Fruit fly (Drosophila melanogaster) whole organism, prepupa: ENCODE measurements around the gene CG11601.

Experiments
- CG10631 ChIP-seq: fragments of 200-800 bp; sonication (Bioruptor generic); optimal IDR thresholded peaks from 2 replicates; lab custom pipeline; 2016; ENCODE audit warnings: missing biosample characterization, missing genetic modification characterization
- CG10669 ChIP-seq: fragments of 200-800 bp; sonication (Bioruptor generic); optimal IDR thresholded peaks from 3 replicates; lab custom pipeline; 2018; ENCODE audit warnings: missing biosample characterization, mild to moderate bottlenecking, missing genetic modification characterization, moderate library complexity
- CG11762 ChIP-seq: fragments of 200-800 bp; sonication (Bioruptor generic); optimal IDR thresholded peaks from 3 replicates; lab custom pipeline; 2016; ENCODE audit warnings: missing biosample characterization, missing genetic modification characterization; ENCODE audit not compliant: insufficient read depth
- CG15336 ChIP-seq: fragments of 200-800 bp; sonication (Bioruptor generic); IDR thresholded peaks from 2 replicates; pipeline ENCODE4 v1.3.6; 2022; ENCODE audit warnings: missing biosample characterization, missing genetic modification characterization
- CG16779 ChIP-seq: fragments of 200-800 bp; sonication (Bioruptor generic); optimal IDR thresholded peaks from 3 replicates; lab custom pipeline; 2017; ENCODE audit warnings: missing biosample characterization, mild to moderate bottlenecking, missing genetic modification characterization
- CG3032 ChIP-seq: fragments of 200-800 bp; optimal IDR thresholded peaks from 2 replicates; lab custom pipeline; 2019; ENCODE audit warnings: missing biosample characterization, mild to moderate bottlenecking, missing genetic modification characterization, moderate library complexity
- CG31627 ChIP-seq: fragments of 200-800 bp; sonication (Bioruptor generic); optimal IDR thresholded peaks from 3 replicates; lab custom pipeline; 2016; ENCODE audit warnings: missing biosample characterization, missing genetic modification characterization
- CG6276 ChIP-seq: fragments of 200-800 bp; sonication (Bioruptor generic); optimal IDR thresholded peaks from 2 replicates; lab custom pipeline; 2017; ENCODE audit warnings: missing biosample characterization, mild to moderate bottlenecking, missing genetic modification characterization
- CG6792 ChIP-seq: fragments of 200-800 bp; sonication (Bioruptor generic); optimal IDR thresholded peaks from 3 replicates; lab custom pipeline; 2016; ENCODE audit warnings: missing biosample characterization, missing genetic modification characterization
- CG6854 ChIP-seq: fragments of 200-800 bp; sonication (Bioruptor generic); optimal IDR thresholded peaks from 2 replicates; lab custom pipeline; 2017; ENCODE audit warnings: missing biosample characterization, mild to moderate bottlenecking, missing genetic modification characterization
- CG7368 ChIP-seq: fragments of 200-800 bp; sonication (Bioruptor generic); optimal IDR thresholded peaks from 3 replicates; lab custom pipeline; 2016; ENCODE audit warnings: missing biosample characterization, missing genetic modification characterization
- CG8632 ChIP-seq: fragments of 200-800 bp; sonication (Bioruptor generic); optimal IDR thresholded peaks from 3 replicates; lab custom pipeline; 2016; ENCODE audit warnings: missing biosample characterization, missing genetic modification characterization
- CG9139 ChIP-seq: fragments of 200-800 bp; sonication (Bioruptor generic); optimal IDR thresholded peaks from 3 replicates; lab custom pipeline; 2017; ENCODE audit warnings: missing biosample characterization, mild to moderate bottlenecking, missing genetic modification characterization
- Eip78C ChIP-seq: fragments of 200-800 bp; sonication (Bioruptor generic); peaks from one replicate; lab custom pipeline; 2016; ENCODE audit warnings: missing biosample characterization, missing genetic modification characterization
- Gug ChIP-seq: fragments of 200-800 bp; sonication (Bioruptor generic); IDR thresholded peaks from 2 replicates; pipeline ENCODE4 v1.3.6; 2022; ENCODE audit warnings: missing biosample characterization, missing genetic modification characterization
- Hr4 ChIP-seq: fragments of 200-800 bp; sonication (Bioruptor generic); optimal IDR thresholded peaks from 3 replicates; lab custom pipeline; 2016; ENCODE audit warnings: missing biosample characterization, missing genetic modification characterization
- Lpt ChIP-seq: fragments of 200-800 bp; sonication (Bioruptor generic); optimal IDR thresholded peaks from 3 replicates; lab custom pipeline; 2016; ENCODE audit warnings: missing biosample characterization, missing genetic modification characterization
- achi ChIP-seq: fragments of 200-800 bp; sonication (Bioruptor generic); optimal IDR thresholded peaks from 3 replicates; lab custom pipeline; 2016; ENCODE audit warnings: missing biosample characterization, missing genetic modification characterization
- eg ChIP-seq: fragments of 200-800 bp; sonication (Bioruptor generic); IDR thresholded peaks from 3 replicates; pipeline ENCODE4 v1.3.6; 2022; ENCODE audit warnings: missing biosample characterization, missing genetic modification characterization
- lz ChIP-seq: fragments of 200-800 bp; sonication (Bioruptor generic); optimal IDR thresholded peaks from 3 replicates; lab custom pipeline; 2016; ENCODE audit warnings: missing biosample characterization, missing genetic modification characterization
- spab ChIP-seq: fragments of 200-800 bp; sonication (Bioruptor generic); optimal IDR thresholded peaks from 2 replicates; lab custom pipeline; 2017; ENCODE audit warnings: missing biosample characterization, mild to moderate bottlenecking, missing genetic modification characterization, missing genetic modification reagents
- ss ChIP-seq, 2 experiments: fragments of 200-800 bp; sonication (Bioruptor generic); optimal IDR thresholded peaks; 2 replicates in 1 of 2; 3 replicates in 1 of 2; lab custom pipeline; 2017 to 2018; ENCODE audit warnings: mild to moderate bottlenecking in 2 of 2, missing biosample characterization in 2 of 2, missing genetic modification characterization in 2 of 2, moderate library complexity in 1 of 2
- svp ChIP-seq: fragments of 200-800 bp; sonication (Bioruptor generic); peaks from one replicate; lab custom pipeline; 2016; ENCODE audit warnings: missing biosample characterization, missing genetic modification characterization
- topi ChIP-seq: fragments of 200-800 bp; sonication (Bioruptor generic); optimal IDR thresholded peaks from 3 replicates; lab custom pipeline; 2016; ENCODE audit warnings: missing biosample characterization, missing genetic modification characterization

The CG11601 gene

DNA sequence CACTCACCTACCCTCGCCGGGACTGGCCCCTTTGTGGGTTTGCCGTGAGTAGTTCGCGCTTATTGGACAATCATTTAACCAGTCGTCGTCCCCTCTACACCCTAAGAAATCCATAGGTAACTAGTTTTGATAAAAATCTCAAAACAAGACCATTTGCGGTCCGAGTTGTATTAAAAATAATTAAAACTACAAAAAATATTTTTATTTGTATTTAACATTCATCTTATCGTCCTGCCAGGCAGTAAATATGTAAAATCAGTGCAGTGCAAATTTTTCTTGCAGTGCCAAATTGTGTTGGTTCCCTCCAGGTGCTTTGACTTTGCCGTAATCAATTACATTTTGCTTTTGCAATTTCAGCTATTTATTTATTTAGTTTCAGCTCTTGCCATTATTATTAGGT is 39.2 kb downstream of the CG11601 start (continued):
- TF ChIP-seq ss (GFP tag; optimal IDR thresholded peaks at IDR 0.05; lab: Kevin White, UChicago) (no peak), CG6276 (GFP tag; lab: Kevin White, UChicago) (peak; percentile 79), eg (GFP tag; lab: Robert Waterston, UW) (peak; percentile 90), CG7368 (GFP tag; lab: Kevin White, UChicago) (no peak), CG15336 (peak; percentile 92)
- TF ChIP-seq, all 60 proteins: peak for 15

DNA sequence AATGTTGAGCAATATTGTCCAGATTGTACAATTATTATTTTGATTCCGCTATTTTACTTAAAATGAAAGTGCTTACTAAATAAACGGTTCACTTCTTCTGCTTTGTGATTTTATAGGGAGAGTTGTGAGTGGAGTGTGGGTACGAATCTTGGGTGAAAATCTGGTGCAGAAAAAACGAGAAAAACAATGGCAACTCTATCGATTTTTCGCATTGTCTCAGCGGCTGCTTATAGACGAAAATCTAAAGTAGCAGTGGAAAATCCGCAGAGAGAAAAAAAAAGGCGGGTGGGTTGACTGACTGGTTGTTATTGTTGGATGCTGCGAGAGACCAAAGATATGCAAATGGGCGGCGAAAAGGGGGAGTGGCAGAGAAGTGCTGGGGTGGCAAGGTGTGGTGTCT is 39.9 kb downstream of the CG11601 start:
- no peak for TF ChIP-seq eg (GFP tag; lab: Robert Waterston, UW)

DNA sequence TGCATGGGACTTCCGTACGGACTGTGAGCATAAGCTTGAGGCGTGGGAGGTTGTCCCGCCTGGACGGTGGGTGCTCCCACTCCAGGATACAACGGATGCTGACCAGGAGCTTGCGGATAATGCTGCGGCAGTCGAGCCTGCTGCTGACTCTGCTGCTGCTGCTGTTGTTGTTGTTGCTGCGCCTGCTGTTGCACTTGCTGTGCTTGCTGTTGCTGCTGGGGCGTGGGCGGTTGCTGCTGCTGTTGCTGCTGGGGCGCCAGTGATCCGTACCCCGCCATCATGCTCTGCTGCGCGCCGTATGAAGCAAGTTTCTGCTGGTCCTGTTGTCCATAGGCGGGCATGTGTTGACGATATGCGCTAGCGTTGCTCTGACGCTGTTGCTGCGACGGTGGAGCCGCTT is 41.7 kb downstream of the CG11601 start:
- TF ChIP-seq achi (GFP tag; lab: Kevin White, UChicago), result no peak
- TF ChIP-seq Gug (GFP tag; lab: Robert Waterston, UW), result no peak
- TF ChIP-seq CG9139 (GFP tag; lab: Kevin White, UChicago), result no peak
- no peak for TF ChIP-seq CG6854 (GFP tag; lab: Kevin White, UChicago)
- no peak for TF ChIP-seq svp
- TF ChIP-seq CG3032 (tag; lab: Kevin White, UChicago), result no peak
- no peak for TF ChIP-seq CG6792 (GFP tag; lab: Kevin White, UChicago)
- TF ChIP-seq CG11762 (GFP tag; lab: Kevin White, UChicago), result no peak
- no peak for TF ChIP-seq Lpt
- no peak for TF ChIP-seq CG10669
- TF ChIP-seq spab (GFP tag; lab: Kevin White, UChicago), result no peak
- no peak for TF ChIP-seq Eip78C

DNA sequence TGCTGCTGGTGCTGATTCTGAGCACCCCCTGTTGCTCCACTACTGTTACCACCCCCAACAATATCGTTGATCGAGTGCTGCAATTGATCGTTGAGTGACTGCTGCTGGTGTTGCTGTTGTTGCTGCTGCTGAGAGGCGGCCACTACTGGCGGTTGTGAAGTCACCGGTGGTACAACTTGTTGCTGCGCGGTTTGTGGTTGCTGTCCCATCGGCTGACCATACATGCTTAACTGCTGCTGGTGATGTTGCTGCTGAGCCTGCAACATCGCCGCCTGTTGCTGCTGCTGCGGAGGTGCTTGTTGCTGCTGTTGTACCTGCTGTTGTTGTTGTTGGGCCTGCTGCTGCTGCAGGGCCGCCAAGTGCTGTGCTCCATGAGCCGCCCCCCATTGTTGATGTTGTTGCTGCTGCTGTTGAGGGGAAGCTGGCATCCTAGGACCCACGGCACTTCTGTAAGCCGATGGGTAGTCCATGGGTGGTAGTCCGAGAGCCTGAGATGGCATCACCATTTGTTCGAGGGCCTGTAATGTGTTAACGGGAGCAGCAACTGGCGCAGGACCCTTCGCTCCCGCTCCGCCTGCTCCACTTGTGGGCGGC is 42.8 kb downstream of the CG11601 start:
- TF ChIP-seq CG31627 (GFP tag; lab: Kevin White, UChicago) (no peak), topi (GFP tag; lab: Kevin White, UChicago) (no peak), svp (no peak), CG10631 (GFP tag; lab: Kevin White, UChicago) (no peak), CG10669 (no peak), Hr4 (GFP tag; lab: Kevin White, UChicago) (no peak)

DNA sequence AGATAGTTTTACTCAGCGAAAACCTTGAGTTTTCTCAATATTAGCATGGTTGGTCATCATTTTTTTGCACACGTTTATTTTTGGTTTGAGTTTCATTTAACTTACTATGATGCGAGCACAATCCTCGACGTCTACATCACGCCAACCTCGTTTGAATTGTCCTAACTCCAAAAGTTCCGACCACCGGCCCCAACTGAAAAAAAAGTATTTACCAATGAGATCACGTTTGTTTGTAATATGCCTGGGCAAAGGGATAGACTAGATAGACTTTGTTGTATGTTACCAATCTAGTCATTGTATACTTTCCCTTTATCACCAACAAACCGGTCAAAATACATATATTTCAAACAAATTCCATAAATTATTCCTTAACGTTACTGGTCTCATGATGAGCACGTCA is 50.9 kb downstream of the CG11601 start, which contains the start of gene CG13693:
TSS of gene CG13693 (plus strand) at position 301 of the 400 bp plus-strand sequence.
- TF ChIP-seq CG8632 (GFP tag; lab: Kevin White, UChicago) (no peak), lz (GFP tag; lab: Kevin White, UChicago) (no peak), Lpt (no peak), CG16779 (tag; lab: Kevin White, UChicago) (no peak)
- TF ChIP-seq, all 60 proteins: peak for 0
